Fruit fly (Drosophila melanogaster): Measurements from ENCODE around the gene Hmu.

Hmu gene

dm6 chr3R:27283645-27284044 lies 4.9 kb upstream of the Hmu start, which contains the start of gene CG3368 (continued):
- TF ChIP-seq CG6854 (GFP tag; optimal IDR thresholded peaks at IDR 0.05) (no peak), dm (GFP tag; optimal IDR thresholded peaks at IDR 0.05) (peak; percentile 21), Sin3A (optimal IDR thresholded peaks at IDR 0.05) (no peak), Bgb (GFP tag; IDR thresholded peaks at IDR 0.05; ENCODE audit: partially characterized antibody) (peak; percentile 71), CG34376 (GFP tag; optimal IDR thresholded peaks at IDR 0.05) (no peak), CG17829 (tag; optimal IDR thresholded peaks at IDR 0.05) (no peak), Med (GFP tag) (peak; percentile 61), BEAF-32 (GFP tag; optimal IDR thresholded peaks at IDR 0.05) (peak; percentile 45), CG13624 (GFP tag; optimal IDR thresholded peaks at IDR 0.05) (no peak), da (GFP tag; optimal IDR thresholded peaks at IDR 0.05) (no peak), mld (GFP tag; IDR thresholded peaks at IDR 0.05; ENCODE audit: partially characterized antibody) (peak; percentile 55; the same call in 1 of the 3 replicates), sna (GFP tag; IDR thresholded peaks at IDR 0.05; ENCODE audit: partially characterized antibody) (peak; percentile 76), nerfin-2 (GFP tag; IDR thresholded peaks at IDR 0.05; ENCODE audit: partially characterized antibody) (peak; percentile 84), CG2116 (GFP tag; optimal IDR thresholded peaks at IDR 0.05) (peak; percentile 52), lab (GFP tag; optimal IDR thresholded peaks at IDR 0.05) (no peak), bbx (GFP tag; IDR thresholded peaks at IDR 0.05; ENCODE audit: partially characterized antibody) (peak; percentile 70), Stat92E (GFP tag; optimal IDR thresholded peaks at IDR 0.05) (no peak), CG1233 (GFP tag; optimal IDR thresholded peaks at IDR 0.05) (no peak), rib (GFP tag; IDR thresholded peaks at IDR 0.05) (no peak), Ets65A (GFP tag) (peak; percentile 9), dati (GFP tag; IDR thresholded peaks at IDR 0.05) (no peak), Doc3 (GFP tag; IDR thresholded peaks at IDR 0.05; ENCODE audit: partially characterized antibody) (peak; percentile 24; the same call in 1 of the 3 replicates), fd64A (GFP tag; optimal IDR thresholded peaks at IDR 0.05) (no peak), Dip2 (GFP tag; IDR thresholded peaks at IDR 0.05) (no peak), CG15696 (tag; optimal IDR thresholded peaks at IDR 0.05) (no peak), fd96Cb (tag; optimal IDR thresholded peaks at IDR 0.05) (no peak), zfh1 (GFP tag; IDR thresholded peaks at IDR 0.05) (0 out of 3 replicates have a peak, but pooled peaks have one; percentile 29), tx (GFP tag; optimal IDR thresholded peaks at IDR 0.05) (no peak), CG13123 (GFP tag; optimal IDR thresholded peaks at IDR 0.05) (no peak), CG10267 (tag; optimal IDR thresholded peaks at IDR 0.05) (no peak), CG6791 (GFP tag; IDR thresholded peaks at IDR 0.05; ENCODE audit: partially characterized antibody) (peak; percentile 73), salm (tag; optimal IDR thresholded peaks at IDR 0.05) (no peak), CG18764 (GFP tag; optimal IDR thresholded peaks at IDR 0.05) (no peak), CG9609 (GFP tag; optimal IDR thresholded peaks at IDR 0.05) (no peak), CG16813 (GFP tag; IDR thresholded peaks at IDR 0.05; ENCODE audit: partially characterized antibody) (peak; percentile 59; the same call in 2 of the 3 replicates), zen (tag; optimal IDR thresholded peaks at IDR 0.05) (no peak), sens-2 (GFP tag; IDR thresholded peaks at IDR 0.05) (no peak), CG9876 (GFP tag; optimal IDR thresholded peaks at IDR 0.05) (no peak), CG2199 (GFP tag; IDR thresholded peaks at IDR 0.05) (no peak), CG11504 (tag; optimal IDR thresholded peaks at IDR 0.05) (peak; percentile 12), trem (tag; optimal IDR thresholded peaks at IDR 0.05) (peak; percentile 24), CG17361 (GFP tag; IDR thresholded peaks at IDR 0.05) (no peak), Sry-δ (GFP tag; optimal IDR thresholded peaks at IDR 0.05) (peak; percentile 34), az2 (GFP tag; optimal IDR thresholded peaks at IDR 0.05) (no peak), Dref (GFP tag; IDR thresholded peaks at IDR 0.05) (peak; percentile 85), CG4282 (GFP tag; optimal IDR thresholded peaks at IDR 0.05) (no peak), sim (GFP tag; IDR thresholded peaks at IDR 0.05) (no peak), Dll (GFP tag; IDR thresholded peaks at IDR 0.05; ENCODE audit: partially characterized antibody) (peak; percentile 65), CG12236 (GFP tag; optimal IDR thresholded peaks at IDR 0.05) (no peak), CG11560 (tag; IDR thresholded peaks at IDR 0.05) (no peak), CG9215 (GFP tag; IDR thresholded peaks at IDR 0.05) (no peak)

All from whole organism, embryonic.